Fruit fly (Drosophila melanogaster): ENCODE data around the gene CG4907.

Gene CG4907

DNA sequence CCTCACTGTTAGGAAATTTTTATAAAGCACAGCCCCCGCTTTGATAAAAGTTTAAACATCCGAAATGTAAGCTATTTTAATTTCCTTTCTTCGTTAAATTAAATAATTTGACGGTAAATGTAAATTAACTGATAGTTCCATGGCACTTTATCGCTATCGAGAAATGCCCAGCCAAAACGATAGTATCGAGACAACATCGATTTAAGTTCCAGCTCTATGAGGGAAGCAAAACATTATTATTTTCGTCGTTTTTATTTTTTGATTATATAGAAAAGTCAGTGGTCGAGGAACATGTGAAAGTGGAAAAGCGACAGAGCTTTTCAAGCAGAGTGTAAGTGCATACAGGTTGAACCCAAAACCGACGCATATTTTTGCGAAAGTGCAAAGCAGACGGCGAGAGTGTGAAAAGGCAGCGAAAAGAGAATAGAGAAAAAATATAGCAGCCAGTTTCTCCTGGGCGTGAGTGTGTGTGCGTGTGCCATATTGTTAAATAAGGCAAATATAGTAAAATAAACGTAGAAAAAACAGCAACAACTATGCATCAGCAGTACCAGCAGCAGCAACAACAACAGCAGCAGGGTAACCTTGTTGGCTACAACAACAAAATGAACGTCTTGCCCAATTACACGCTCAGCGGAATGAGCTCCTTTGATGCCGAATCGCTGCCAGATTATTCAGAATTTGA is 16.4 kb upstream of the CG4907 start, which contains the start of gene CG45049 (continued):
- TF ChIP-seq CG10654 (GFP tag; optimal IDR thresholded peaks at IDR 0.05) (no peak), prd (optimal IDR thresholded peaks at IDR 0.05) (no peak), prd (GFP tag; IDR thresholded peaks at IDR 0.05) (no peak), caup (GFP tag; optimal IDR thresholded peaks at IDR 0.05; ENCODE audit: severe bottlenecking) (no peak), toy (GFP tag; IDR thresholded peaks at IDR 0.05) (no peak), NFAT (GFP tag; IDR thresholded peaks at IDR 0.05) (no peak), Hand (GFP tag; optimal IDR thresholded peaks at IDR 0.05) (no peak), Dll (GFP tag; IDR thresholded peaks at IDR 0.05; ENCODE audit: partially characterized antibody) (peak; percentile 90), Ravus (GFP tag; IDR thresholded peaks at IDR 0.05) (no peak), nerfin-1 (tag; optimal IDR thresholded peaks at IDR 0.05) (no peak), esg (GFP tag; conservative IDR thresholded peaks at IDR 0.05) (no peak), sug (tag; optimal IDR thresholded peaks at IDR 0.05) (no peak), CG2120 (GFP tag; optimal IDR thresholded peaks at IDR 0.05) (no peak), CG16815 (GFP tag; optimal IDR thresholded peaks at IDR 0.05) (no peak), twi (tag; optimal IDR thresholded peaks at IDR 0.05) (no peak), BEAF-32 (GFP tag; optimal IDR thresholded peaks at IDR 0.05) (peak; percentile 84), pho (GFP tag; optimal IDR thresholded peaks at IDR 0.05) (no peak), CG12391 (tag; optimal IDR thresholded peaks at IDR 0.05) (no peak), cwo (GFP tag; optimal IDR thresholded peaks at IDR 0.05) (no peak), CG11093 (GFP tag; IDR thresholded peaks at IDR 0.05) (no peak), CG17186 (GFP tag; optimal IDR thresholded peaks at IDR 0.05) (no peak), CG3847 (GFP tag; IDR thresholded peaks at IDR 0.05) (0 out of 2 replicates have a peak, but pooled peaks have one; percentile 37), jing (GFP tag; optimal IDR thresholded peaks at IDR 0.05) (no peak), CG4424 (GFP tag; optimal IDR thresholded peaks at IDR 0.05) (no peak), HmgD (GFP tag; optimal IDR thresholded peaks at IDR 0.05) (no peak), ERR (GFP tag; optimal IDR thresholded peaks at IDR 0.05) (no peak), Aef1 (GFP tag; IDR thresholded peaks at IDR 0.05) (peak; percentile 29; the same call in 2 of the 3 replicates), Ptx1 (GFP tag; IDR thresholded peaks at IDR 0.05) (no peak), MBD-R2 (GFP tag; IDR thresholded peaks at IDR 0.05) (0 out of 2 replicates have a peak, but pooled peaks have one; percentile 22), Deaf1 (tag; optimal IDR thresholded peaks at IDR 0.05) (no peak), CG17361 (GFP tag; IDR thresholded peaks at IDR 0.05) (peak; percentile 31; the same call in 1 of the 3 replicates), Bteb2 (GFP tag; optimal IDR thresholded peaks at IDR 0.05) (no peak), ap (GFP tag; IDR thresholded peaks at IDR 0.05) (no peak), CG6765 (GFP tag; optimal IDR thresholded peaks at IDR 0.05) (no peak), CG2889 (GFP tag; IDR thresholded peaks at IDR 0.05) (no peak), MTF-1 (GFP tag; optimal IDR thresholded peaks at IDR 0.05; ENCODE audit: borderline replicate concordance) (no peak), Bdp1 (GFP tag; optimal IDR thresholded peaks at IDR 0.05) (no peak), HLH4C (GFP tag; IDR thresholded peaks at IDR 0.05; ENCODE audit: partially characterized antibody) (peak; percentile 87), Optix (GFP tag; IDR thresholded peaks at IDR 0.05) (no peak), Gug (GFP tag; IDR thresholded peaks at IDR 0.05) (peak; percentile 32; the same call in 1 of the 4 replicates), Ssrp (tag; optimal IDR thresholded peaks at IDR 0.05) (no peak), CG13287 (GFP tag; IDR thresholded peaks at IDR 0.05; ENCODE audit: partially characterized antibody) (peak; percentile 79), CG10209 (GFP tag; optimal IDR thresholded peaks at IDR 0.05) (no peak), nom (GFP tag; optimal IDR thresholded peaks at IDR 0.05) (no peak), Sox100B (GFP tag; optimal IDR thresholded peaks at IDR 0.05) (no peak), Max (GFP tag; optimal IDR thresholded peaks at IDR 0.05) (no peak), oc (tag; optimal IDR thresholded peaks at IDR 0.05) (no peak), Mes4 (GFP tag; optimal IDR thresholded peaks at IDR 0.05) (no peak), bcd (GFP tag; optimal IDR thresholded peaks at IDR 0.05) (no peak), CG5953 (GFP tag; IDR thresholded peaks at IDR 0.05) (no peak)

Measured in whole organism, embryonic.